Fruit fly (Drosophila melanogaster) whole organism, wandering third instar larva: Measurements from ENCODE around the gene Cpn.

ENCODE experiments used
- Hr78 ChIP-seq: fragments of >200 bp; optimal IDR thresholded peaks from 2 replicates; lab custom pipeline; 2017; ENCODE audit warnings: missing biosample characterization, missing genetic modification characterization
- Hr83 ChIP-seq: fragments of 200-300 bp; sonication (Bioruptor generic); optimal IDR thresholded peaks from 2 replicates; lab custom pipeline; 2016; ENCODE audit warnings: missing biosample characterization, mild to moderate bottlenecking, missing genetic modification characterization, moderate library complexity; ENCODE audit not compliant: poor library complexity, severe bottlenecking
- Rel ChIP-seq, 2 experiments: fragments of 200-800 bp; sonication (Bioruptor generic) in 1 of 2; optimal IDR thresholded peaks; 2 replicates in 1 of 2; 3 replicates in 1 of 2; lab custom pipeline; 2016 to 2019; ENCODE audit warnings: mild to moderate bottlenecking in 2 of 2, missing biosample characterization in 2 of 2, missing genetic modification characterization in 2 of 2, moderate library complexity in 1 of 2
- Vsx2 ChIP-seq: fragments of 200-300, 225-300 bp; sonication (Bioruptor generic); optimal IDR thresholded peaks from 2 replicates; lab custom pipeline; 2018; ENCODE audit warnings: missing biosample characterization, missing genetic modification characterization; ENCODE audit not compliant: partially characterized antibody
- brk ChIP-seq: fragments of 200-800 bp; sonication (Bioruptor generic); optimal IDR thresholded peaks from 2 replicates; lab custom pipeline; 2016; ENCODE audit warnings: missing biosample characterization, mild to moderate bottlenecking, missing genetic modification characterization
- dl ChIP-seq, 2 experiments: fragments of 175-275, 200-275 bp in 1 of 2; fragments of 200-275 bp in 1 of 2; sonication (Bioruptor generic); optimal IDR thresholded peaks; lab custom pipeline; 2018; ENCODE audit warnings: mild to moderate bottlenecking in 2 of 2, missing biosample characterization in 2 of 2, missing genetic modification characterization in 2 of 2, moderate library complexity in 2 of 2; ENCODE audit not compliant: partially characterized antibody in 2 of 2, insufficient read depth in 1 of 2
- fru ChIP-seq: fragments of 200-800 bp; sonication (Bioruptor generic); optimal IDR thresholded peaks from 3 replicates; lab custom pipeline; 2016; ENCODE audit warnings: missing biosample characterization, mild to moderate bottlenecking, missing genetic modification characterization
- h ChIP-seq: fragments of 200-800 bp; sonication (Bioruptor generic); optimal IDR thresholded peaks from 3 replicates; lab custom pipeline; 2016; ENCODE audit warnings: missing biosample characterization, mild to moderate bottlenecking, missing genetic modification characterization
- lola ChIP-seq: fragments of >200 bp; optimal IDR thresholded peaks from 2 replicates; lab custom pipeline; 2017; ENCODE audit warnings: missing biosample characterization, missing genetic modification characterization
- pan ChIP-seq: fragments of >200 bp; optimal IDR thresholded peaks from 2 replicates; lab custom pipeline; 2017
- sv ChIP-seq: fragments of 200-800 bp; sonication (Bioruptor generic); optimal IDR thresholded peaks from 3 replicates; lab custom pipeline; 2016; ENCODE audit warnings: missing biosample characterization, missing genetic modification characterization
- tai ChIP-seq: sonication (Bioruptor generic); optimal IDR thresholded peaks from 2 replicates; lab custom pipeline; 2016; ENCODE audit warnings: missing biosample characterization, missing genetic modification characterization
- usp ChIP-seq: fragments of >200 bp; optimal IDR thresholded peaks from 2 replicates; lab custom pipeline; 2017; ENCODE audit warnings: missing biosample characterization, missing genetic modification characterization
- woc ChIP-seq: sonication (Bioruptor generic); optimal IDR thresholded peaks from 2 replicates; lab custom pipeline; 2016; ENCODE audit warnings: missing biosample characterization, mild to moderate bottlenecking, missing genetic modification characterization

dm6 chr3R:12196100-12196499, 30.1 kb upstream of the Cpn start:
- TF ChIP-seq usp, result no peak
- TF ChIP-seq pan (lab: Kevin White, UChicago), result no peak
- no peak for TF ChIP-seq Hr78 (GFP tag; lab: Kevin White, UChicago)
- no peak for TF ChIP-seq Vsx2 (GFP tag; lab: Kevin White, UChicago)
- TF ChIP-seq woc (GFP tag; lab: Kevin White, UChicago), result no peak
- no peak for TF ChIP-seq h
- TF ChIP-seq lola, result no peak
- TF ChIP-seq sv (GFP tag; lab: Kevin White, UChicago), result no peak
- TF ChIP-seq fru (GFP tag; lab: Kevin White, UChicago), result peak; percentile 25
- no peak for TF ChIP-seq Rel (GFP tag; optimal IDR thresholded peaks at IDR 0.05; lab: Kevin White, UChicago)
- no peak for TF ChIP-seq Rel (tag; optimal IDR thresholded peaks at IDR 0.05; lab: Kevin White, UChicago)
- no peak for TF ChIP-seq tai (GFP tag; lab: Kevin White, UChicago)
- TF ChIP-seq dl (GFP tag; optimal IDR thresholded peaks at IDR 0.05; lab: Kevin White, UChicago; ENCODE audit: insufficient read depth in 1 of 2, partially characterized antibody in 2 of 2), result no peak
- TF ChIP-seq Hr83 (GFP tag; lab: Kevin White, UChicago), result no peak
- no peak for TF ChIP-seq brk (GFP tag; lab: Kevin White, UChicago)
